Fruit fly (Drosophila melanogaster): ENCODE results near the gene Ir7f.

Ir7f gene

DNA sequence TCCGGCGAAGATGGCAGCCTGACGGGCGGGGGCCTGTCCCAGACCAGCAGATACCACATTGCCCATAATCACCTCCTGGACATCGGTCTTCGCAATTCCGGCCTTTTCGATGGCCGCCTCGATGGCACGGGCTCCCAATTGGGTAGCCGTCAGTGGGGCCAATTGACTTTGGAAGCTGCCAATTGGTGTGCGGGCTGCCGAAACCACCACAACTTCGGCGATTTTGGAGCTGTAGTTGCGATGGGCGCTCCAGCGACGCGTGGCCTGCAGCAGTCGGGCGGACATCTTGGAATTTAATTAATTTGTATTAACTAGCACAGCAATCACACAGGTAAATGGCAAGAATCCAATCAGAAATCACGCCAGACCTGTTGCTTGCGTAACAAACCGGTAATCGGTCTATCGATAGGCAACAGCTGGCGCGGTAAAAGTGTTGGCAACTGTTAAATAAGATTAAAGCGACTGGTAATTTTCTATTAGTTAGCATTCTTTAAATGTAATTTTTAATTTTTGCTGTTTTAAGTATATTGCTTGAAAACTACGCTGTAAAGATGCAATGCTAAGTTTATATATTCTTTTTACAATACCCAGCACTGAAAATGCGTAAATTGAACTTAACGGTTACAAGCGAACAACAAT lies 4.7 kb upstream of the Ir7f start, which contains the start of gene Acat1 (continued):
- TF ChIP-seq CG1602 (GFP tag; optimal IDR thresholded peaks at IDR 0.05) (peak; percentile 44), prd (optimal IDR thresholded peaks at IDR 0.05) (no peak), prd (GFP tag; IDR thresholded peaks at IDR 0.05) (peak; percentile 72), CG6791 (GFP tag; IDR thresholded peaks at IDR 0.05; ENCODE audit: partially characterized antibody) (peak; percentile 61), Nf-YB (GFP tag; optimal IDR thresholded peaks at IDR 0.05) (peak; percentile 39), Sry-β (GFP tag; optimal IDR thresholded peaks at IDR 0.05) (peak; percentile 49), caup (GFP tag; optimal IDR thresholded peaks at IDR 0.05; ENCODE audit: severe bottlenecking) (peak; percentile 65), CG6689 (GFP tag; IDR thresholded peaks at IDR 0.05) (peak; percentile 66), CG10565 (GFP tag; optimal IDR thresholded peaks at IDR 0.05) (no peak), CG8765 (GFP tag; IDR thresholded peaks at IDR 0.05) (no peak), ap (GFP tag; IDR thresholded peaks at IDR 0.05) (no peak), sens-2 (GFP tag; IDR thresholded peaks at IDR 0.05) (peak; percentile 27; the same call in 1 of the 2 replicates), CG8290 (GFP tag; optimal IDR thresholded peaks at IDR 0.05) (no peak), CG8290 (tag; optimal IDR thresholded peaks at IDR 0.05) (no peak), ssp (GFP tag; IDR thresholded peaks at IDR 0.05) (no peak; the same call in 1 of the 2 replicates), Chrac-16 (GFP tag; optimal IDR thresholded peaks at IDR 0.05) (peak; percentile 57), Myb (GFP tag; optimal IDR thresholded peaks at IDR 0.05) (peak; percentile 88), ac (GFP tag; optimal IDR thresholded peaks at IDR 0.05) (no peak), abd-A (tag; optimal IDR thresholded peaks at IDR 0.05) (no peak), CG18619 (GFP tag; optimal IDR thresholded peaks at IDR 0.05) (peak; percentile 15), wek (GFP tag; optimal IDR thresholded peaks at IDR 0.05) (no peak), Mrtf (GFP tag; IDR thresholded peaks at IDR 0.05) (no peak), CG8281 (tag; optimal IDR thresholded peaks at IDR 0.05) (no peak), CG33557 (GFP tag; optimal IDR thresholded peaks at IDR 0.05) (no peak), onecut (GFP tag; IDR thresholded peaks at IDR 0.05) (no peak), Jarid2 (GFP tag; optimal IDR thresholded peaks at IDR 0.05) (peak; percentile 12), CG15601 (tag; optimal IDR thresholded peaks at IDR 0.05) (no peak), CG2116 (GFP tag; optimal IDR thresholded peaks at IDR 0.05) (peak; percentile 73), CG4854 (GFP tag; optimal IDR thresholded peaks at IDR 0.05) (no peak), ato (GFP tag; IDR thresholded peaks at IDR 0.05; ENCODE audit: partially characterized antibody) (0 out of 2 replicates have a peak, but pooled peaks have one; percentile 14), YL-1 (GFP tag; optimal IDR thresholded peaks at IDR 0.05) (peak; percentile 65), knrl (GFP tag; IDR thresholded peaks at IDR 0.05; ENCODE audit: partially characterized antibody) (peak; percentile 35; the same call in 1 of the 3 replicates), gcm (GFP tag; optimal IDR thresholded peaks at IDR 0.05) (peak; percentile 8), Fer3 (tag; optimal IDR thresholded peaks at IDR 0.05) (peak; percentile 49), pita (GFP tag; optimal IDR thresholded peaks at IDR 0.05) (no peak), Poxn (GFP tag; IDR thresholded peaks at IDR 0.05) (no peak), gro (GFP tag; optimal IDR thresholded peaks at IDR 0.05) (no peak), az2 (GFP tag; optimal IDR thresholded peaks at IDR 0.05) (peak; percentile 49), unc-4 (GFP tag; IDR thresholded peaks at IDR 0.05; ENCODE audit: partially characterized antibody) (peak; percentile 50; the same call in 1 of the 2 replicates), CG4820 (GFP tag; optimal IDR thresholded peaks at IDR 0.05) (peak; percentile 34), CG18262 (tag; optimal IDR thresholded peaks at IDR 0.05) (peak; percentile 56), Atf-2 (GFP tag; optimal IDR thresholded peaks at IDR 0.05) (peak; percentile 34), ken (GFP tag; IDR thresholded peaks at IDR 0.05) (peak; percentile 76; the same call in 1 of the 3 replicates), hbn (GFP tag; IDR thresholded peaks at IDR 0.05; ENCODE audit: partially characterized antibody) (peak; percentile 18; the same call in 1 of the 2 replicates), CG6765 (GFP tag; optimal IDR thresholded peaks at IDR 0.05) (no peak), E2f1 (GFP tag; IDR thresholded peaks at IDR 0.05) (peak; percentile 22; the same call in 1 of the 2 replicates), H2.0 (GFP tag; IDR thresholded peaks at IDR 0.05) (peak; percentile 26; the same call in 1 of the 2 replicates), her (GFP tag; optimal IDR thresholded peaks at IDR 0.05) (peak; percentile 14), Med (GFP tag) (peak; percentile 94)
